Worm (Caenorhabditis elegans): ENCODE results near the gene T01C4.8.

Gene T01C4.8

DNA sequence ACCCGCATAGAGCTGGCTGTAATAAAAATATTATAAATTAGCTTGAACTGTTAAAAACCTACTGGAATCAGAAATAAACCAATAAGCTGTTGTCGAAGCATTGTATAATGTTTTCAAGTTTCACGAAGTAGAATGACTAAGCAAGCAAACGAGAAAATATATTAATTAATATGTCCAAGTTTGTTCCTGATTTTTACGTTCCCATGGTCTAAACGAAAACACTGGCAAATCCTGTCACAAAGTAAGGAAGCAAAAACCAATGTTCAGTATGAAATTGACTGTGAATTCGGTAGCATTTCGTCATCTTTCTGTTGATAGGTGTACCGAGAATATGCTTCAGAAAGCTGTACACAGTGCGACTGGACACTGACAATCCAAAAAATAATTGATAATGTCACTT lies 9.2 kb downstream of the T01C4.8 start, which contains the start of gene srx-34:
srx-34 (minus strand) TSS at position 101 of the 400 bp plus-strand sequence.
- TF ChIP-seq zag-1 (tag; optimal IDR thresholded peaks at IDR 0.05) (no peak), mbf-1 (tag; optimal IDR thresholded peaks at IDR 0.05) (no peak), nhr-237 (tag; optimal IDR thresholded peaks at IDR 0.05) (no peak), unc-55 (GFP tag; optimal IDR thresholded peaks at IDR 0.05) (no peak), ceh-16 (tag; optimal IDR thresholded peaks at IDR 0.05) (no peak), blmp-1 (tag; optimal IDR thresholded peaks at IDR 0.05; ENCODE audit: insufficient read depth) (no peak), fos-1 (tag; optimal IDR thresholded peaks at IDR 0.05) (no peak), skn-1 (tag; optimal IDR thresholded peaks at IDR 0.05) (no peak), nhr-12 (tag; optimal IDR thresholded peaks at IDR 0.05) (no peak), ama-1 (optimal IDR thresholded peaks at IDR 0.05) (no peak)

DNA sequence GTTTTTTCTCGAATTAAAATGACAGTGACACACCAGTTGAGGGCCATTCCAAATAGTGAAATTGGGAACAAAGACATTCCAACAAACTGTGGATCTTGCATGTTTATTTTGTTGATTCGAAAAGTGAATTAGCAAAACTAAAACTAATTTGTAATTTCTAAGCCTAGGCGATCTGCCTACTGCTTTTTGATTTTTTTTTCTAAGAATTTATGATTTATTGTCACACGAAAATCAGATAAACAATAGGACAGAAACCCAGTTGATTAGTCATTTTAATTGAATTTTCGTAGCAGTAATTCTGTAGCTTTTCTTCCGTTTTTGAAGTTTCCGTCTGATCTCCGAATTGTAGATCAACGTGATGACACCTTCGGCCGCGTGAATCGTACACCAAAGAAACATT lies 10.6 kb downstream of the T01C4.8 start, which contains the start of gene srx-33:
srx-33 (minus strand) TSS at position 101 of the 400 bp plus-strand sequence.
- TF ChIP-seq peb-1 (tag; optimal IDR thresholded peaks at IDR 0.05) (no peak), nhr-6 (tag; optimal IDR thresholded peaks at IDR 0.05) (no peak), elt-1 (tag; optimal IDR thresholded peaks at IDR 0.05) (no peak), skn-1 (tag; optimal IDR thresholded peaks at IDR 0.05) (no peak), R02D3.7 (tag; optimal IDR thresholded peaks at IDR 0.05) (no peak), ztf-1 (GFP tag; conservative IDR thresholded peaks at IDR 0.05) (no peak), F13H6.1 (tag; optimal IDR thresholded peaks at IDR 0.05) (no peak), dmd-4 (tag; optimal IDR thresholded peaks at IDR 0.05) (no peak), unc-62 (GFP tag; optimal IDR thresholded peaks at IDR 0.05) (no peak), nhr-129 (tag; optimal IDR thresholded peaks at IDR 0.05) (no peak), lsy-2 (tag; optimal IDR thresholded peaks at IDR 0.05) (no peak), alr-1 (tag; optimal IDR thresholded peaks at IDR 0.05) (no peak), ZK546.5 (tag; optimal IDR thresholded peaks at IDR 0.05) (no peak), unc-55 (GFP tag; optimal IDR thresholded peaks at IDR 0.05) (no peak)

DNA sequence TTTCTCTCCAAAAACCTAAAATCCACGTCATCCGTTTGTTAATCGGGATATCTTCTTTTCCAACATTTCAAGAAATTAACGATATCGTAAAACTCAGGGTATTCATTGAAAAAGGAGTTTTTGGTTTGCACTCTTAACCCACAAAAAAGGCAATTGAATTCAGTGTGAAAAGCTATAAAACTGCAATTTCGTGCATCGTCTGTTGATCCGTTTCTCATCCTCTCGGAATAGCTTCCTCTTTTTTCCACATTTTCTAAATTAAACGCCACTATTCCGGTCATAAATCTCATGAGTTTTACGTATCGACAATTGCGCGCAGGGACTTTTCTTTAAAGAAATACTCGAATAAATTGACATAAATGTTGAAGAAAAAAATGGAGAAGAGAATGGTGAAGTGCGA lies 17.1 kb downstream of the T01C4.8 start:
- TF ChIP-seq gmeb-1 (tag; optimal IDR thresholded peaks at IDR 0.05) (no peak), C34F6.9 (tag; optimal IDR thresholded peaks at IDR 0.05) (no peak), nhr-129 (tag; optimal IDR thresholded peaks at IDR 0.05) (no peak), nhr-6 (tag; optimal IDR thresholded peaks at IDR 0.05) (no peak), unc-55 (GFP tag; optimal IDR thresholded peaks at IDR 0.05) (no peak), elt-1 (tag; optimal IDR thresholded peaks at IDR 0.05) (no peak), nhr-25 (tag; optimal IDR thresholded peaks at IDR 0.05) (no peak), elt-3 (tag; optimal IDR thresholded peaks at IDR 0.05) (no peak), R02D3.7 (tag; optimal IDR thresholded peaks at IDR 0.05) (no peak), Y55F3AM.14 (GFP tag; optimal IDR thresholded peaks at IDR 0.05) (no peak), ZK546.5 (tag; optimal IDR thresholded peaks at IDR 0.05) (no peak), lin-13 (GFP tag; optimal IDR thresholded peaks at IDR 0.05) (no peak), nhr-77 (tag; optimal IDR thresholded peaks at IDR 0.05) (no peak), mbf-1 (tag; optimal IDR thresholded peaks at IDR 0.05) (no peak), peb-1 (tag; optimal IDR thresholded peaks at IDR 0.05) (no peak), nhr-12 (tag; optimal IDR thresholded peaks at IDR 0.05) (no peak), dmd-4 (tag; optimal IDR thresholded peaks at IDR 0.05) (no peak), fos-1 (tag; optimal IDR thresholded peaks at IDR 0.05) (no peak), aly-2 (tag; optimal IDR thresholded peaks at IDR 0.05) (no peak)

DNA sequence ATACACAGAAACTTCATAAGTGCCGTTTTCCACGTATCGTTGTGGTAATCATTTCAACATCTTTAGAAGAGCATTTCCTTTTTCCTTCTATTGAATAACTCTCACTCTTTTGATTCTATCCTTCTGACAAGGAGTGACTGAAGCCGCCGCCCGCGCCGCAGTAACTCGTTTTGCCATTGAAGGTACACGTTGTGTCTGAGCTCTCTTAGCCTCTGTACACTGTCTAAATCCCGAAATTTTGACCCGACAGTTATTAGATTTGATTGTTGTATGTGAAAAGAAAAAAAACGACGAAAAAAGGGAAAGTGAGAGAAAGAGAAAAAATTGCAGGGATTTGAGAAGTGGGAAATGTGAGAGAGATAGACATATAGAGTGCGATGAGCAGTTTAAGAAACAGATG lies 18.1 kb downstream of the T01C4.8 start:
- TF ChIP-seq C34F6.9 (tag; optimal IDR thresholded peaks at IDR 0.05) (peak; percentile 26), nhr-23 (tag; optimal IDR thresholded peaks at IDR 0.05) (no peak), sma-9 (GFP tag; optimal IDR thresholded peaks at IDR 0.05) (peak; percentile 23), sma-9 (tag; optimal IDR thresholded peaks at IDR 0.05) (no peak), lsy-2 (tag; optimal IDR thresholded peaks at IDR 0.05) (no peak), mbf-1 (tag; optimal IDR thresholded peaks at IDR 0.05) (no peak), unc-39 (tag; optimal IDR thresholded peaks at IDR 0.05) (no peak), F13H6.1 (tag; optimal IDR thresholded peaks at IDR 0.05) (peak; percentile 15), unc-55 (GFP tag; optimal IDR thresholded peaks at IDR 0.05) (peak; percentile 15), mdl-1 (tag; optimal IDR thresholded peaks at IDR 0.05) (no peak), sem-4 (tag; optimal IDR thresholded peaks at IDR 0.05) (no peak), blmp-1 (tag; optimal IDR thresholded peaks at IDR 0.05; ENCODE audit: insufficient read depth) (no peak), Y55F3AM.14 (GFP tag; optimal IDR thresholded peaks at IDR 0.05) (no peak), dmd-4 (tag; optimal IDR thresholded peaks at IDR 0.05) (no peak), ceh-82 (tag; optimal IDR thresholded peaks at IDR 0.05) (no peak)
